Worm (Caenorhabditis elegans) whole organism, young adult: ENCODE data around the gene nas-29.

Experiments
- B0336.3 ChIP-seq: fragments of 200-800 bp; sonication (Bioruptor generic); IDR thresholded peaks from 2 replicates; pipeline ENCODE4 v1.3.6; 2022; ENCODE audit warnings: missing genetic modification characterization, missing compliant biosample characterization
- D2030.7 ChIP-seq: fragments of 200-800 bp; sonication (Bioruptor generic); IDR thresholded peaks from 2 replicates; pipeline ENCODE4 v1.3.6; 2022; ENCODE audit warnings: missing genetic modification reagents, missing genetic modification characterization, missing compliant biosample characterization
- F33H1.4 ChIP-seq: fragments of 200-800 bp; sonication (Bioruptor generic); IDR thresholded peaks from 2 replicates; pipeline ENCODE4 v1.3.6; 2022; ENCODE audit warnings: missing genetic modification reagents, missing genetic modification characterization, missing compliant biosample characterization
- F52B5.7 ChIP-seq: sonication (generic microtip); optimal IDR thresholded peaks from 2 replicates; lab custom pipeline; 2016; ENCODE audit warnings: mild to moderate bottlenecking, missing genetic modification characterization, missing compliant biosample characterization
- K11D2.4 ChIP-seq: fragments of 200-800 bp; sonication (Bioruptor generic); IDR thresholded peaks from 2 replicates; pipeline ENCODE4 v1.3.6; 2022; ENCODE audit warnings: missing genetic modification reagents, missing genetic modification characterization, missing compliant biosample characterization
- Y53G8AR.9 ChIP-seq: fragments of 200-800 bp; sonication (Bioruptor generic); conservative IDR thresholded peaks from 2 replicates; pipeline ENCODE4 v1.3.6; 2022; ENCODE audit warnings: missing genetic modification reagents, missing genetic modification characterization, missing compliant biosample characterization
- Y56A3A.18 ChIP-seq: fragments of 200-800 bp; sonication (Bioruptor generic); IDR thresholded peaks from 2 replicates; pipeline ENCODE4 v1.3.6; 2022; ENCODE audit warnings: missing genetic modification reagents, missing genetic modification characterization, missing compliant biosample characterization
- ZK185.1 ChIP-seq: sonication (generic microtip); optimal IDR thresholded peaks from 2 replicates; lab custom pipeline; 2016; ENCODE audit warnings: mild to moderate bottlenecking, missing genetic modification characterization, missing compliant biosample characterization; ENCODE audit not compliant: poor library complexity, severe bottlenecking
- atf-7 ChIP-seq: sonication (generic microtip); optimal IDR thresholded peaks from 2 replicates; lab custom pipeline; 2017; ENCODE audit warnings: mild to moderate bottlenecking, missing genetic modification characterization, missing compliant biosample characterization
- attf-3 ChIP-seq: fragments of 200-800 bp; sonication (Bioruptor generic); conservative IDR thresholded peaks from 2 replicates; pipeline ENCODE4 v1.3.6; 2022; ENCODE audit warnings: missing genetic modification reagents, missing genetic modification characterization, missing compliant biosample characterization
- attf-5 ChIP-seq: fragments of 200-800 bp; sonication (Bioruptor generic); optimal IDR thresholded peaks from 2 replicates; lab custom pipeline; 2018; ENCODE audit warnings: mild to moderate bottlenecking, missing genetic modification characterization, missing compliant biosample characterization
- cebp-1 ChIP-seq, 2 experiments: fragments of 200-800 bp in 1 of 2; sonication (Bioruptor generic) in 1 of 2; sonication (generic microtip) in 1 of 2; IDR thresholded peaks in 1 of 2; optimal IDR thresholded peaks in 1 of 2; 2 replicates each; pipeline versions ENCODE4 v1.3.6 to Lab custom; 2017 to 2022; ENCODE audit warnings: missing compliant biosample characterization in 2 of 2, missing genetic modification characterization in 2 of 2, mild to moderate bottlenecking in 1 of 2, missing genetic modification reagents in 1 of 2, moderate library complexity in 1 of 2
- ceh-27 ChIP-seq: fragments of 200-800 bp; sonication (Bioruptor generic); optimal IDR thresholded peaks from 2 replicates; lab custom pipeline; 2018; ENCODE audit warnings: mild to moderate bottlenecking, missing genetic modification characterization, moderate library complexity, missing compliant biosample characterization
- chd-7 ChIP-seq: sonication (generic microtip); optimal IDR thresholded peaks from 2 replicates; lab custom pipeline; 2016; ENCODE audit warnings: mild to moderate bottlenecking, missing genetic modification characterization, moderate library complexity, missing compliant biosample characterization
- die-1 ChIP-seq: sonication (generic microtip); optimal IDR thresholded peaks from 2 replicates; lab custom pipeline; 2016; ENCODE audit warnings: missing genotype, mild to moderate bottlenecking, missing genetic modification characterization, missing compliant biosample characterization
- egl-44 ChIP-seq: fragments of 200-800 bp; sonication (Bioruptor generic); IDR thresholded peaks from 2 replicates; pipeline ENCODE4 v1.3.6; 2022; ENCODE audit warnings: missing genetic modification reagents, missing genetic modification characterization, missing compliant biosample characterization
- egrh-3 ChIP-seq: fragments of 200-800 bp; sonication (Bioruptor generic); IDR thresholded peaks from 2 replicates; pipeline ENCODE4 v1.3.6; 2022; ENCODE audit warnings: missing genetic modification reagents, missing genetic modification characterization, missing compliant biosample characterization
- gei-17 ChIP-seq: fragments of 200-800 bp; sonication (Bioruptor generic); optimal IDR thresholded peaks from 2 replicates; lab custom pipeline; 2018; ENCODE audit warnings: mild to moderate bottlenecking, missing genetic modification characterization, missing compliant biosample characterization
- him-1 ChIP-seq: sonication (generic microtip); optimal IDR thresholded peaks from 2 replicates; lab custom pipeline; 2016; ENCODE audit warnings: missing genotype, missing genetic modification reagents, missing genetic modification characterization, missing compliant biosample characterization
- hmg-1.2 ChIP-seq: fragments of 200-800 bp; sonication (Bioruptor generic); IDR thresholded peaks from 2 replicates; pipeline ENCODE4 v1.3.6; 2022; ENCODE audit warnings: missing genetic modification reagents, missing genetic modification characterization, missing compliant biosample characterization
- hrde-1 ChIP-seq: sonication (generic microtip); optimal IDR thresholded peaks from 2 replicates; lab custom pipeline; 2016; ENCODE audit warnings: missing genetic modification characterization, mild to moderate bottlenecking, missing compliant biosample characterization, moderate library complexity, missing genotype, missing genetic modification reagents, borderline replicate concordance
- hsf-1 ChIP-seq: fragments of 200-800 bp; sonication (Bioruptor generic); IDR thresholded peaks from 2 replicates; pipeline ENCODE4 v1.3.6; 2022; ENCODE audit warnings: missing genetic modification reagents, missing genetic modification characterization, missing compliant biosample characterization
- lin-26 ChIP-seq: fragments of 200-800 bp; sonication (Bioruptor generic); IDR thresholded peaks from 2 replicates; pipeline ENCODE4 v1.3.6; 2022; ENCODE audit warnings: missing genetic modification reagents, missing genetic modification characterization, missing compliant biosample characterization
- lin-35 ChIP-seq, 3 experiments: fragments of 150-350 bp in 2 of 3; sonication (generic microtip) in 1 of 3; optimal IDR thresholded peaks; 2 replicates each; lab custom pipeline; 2014 to 2018; ENCODE audit warnings: missing biosample characterization in 3 of 3, missing genetic modification characterization in 3 of 3, missing genetic modification reagents in 3 of 3
- lin-40 ChIP-seq: sonication (generic microtip); optimal IDR thresholded peaks from 2 replicates; lab custom pipeline; 2016; ENCODE audit warnings: missing genetic modification characterization, mild to moderate bottlenecking, missing compliant biosample characterization, missing genotype, missing genetic modification reagents
- lin-54 ChIP-seq: fragments of 200-800 bp; sonication (Bioruptor generic); optimal IDR thresholded peaks from 2 replicates; lab custom pipeline; 2018; ENCODE audit warnings: mild to moderate bottlenecking, missing genetic modification characterization, missing compliant biosample characterization
- lir-1 ChIP-seq: fragments of 200-800 bp; sonication (Bioruptor generic); conservative IDR thresholded peaks from 2 replicates; pipeline ENCODE4 v1.3.6; 2022; ENCODE audit warnings: missing genetic modification reagents, missing genetic modification characterization, missing compliant biosample characterization
- madf-10 ChIP-seq: sonication (generic microtip); optimal IDR thresholded peaks from 2 replicates; lab custom pipeline; 2016; ENCODE audit warnings: mild to moderate bottlenecking, missing genetic modification characterization, missing compliant biosample characterization
- mcd-1 ChIP-seq: fragments of 200-800 bp; sonication (Bioruptor generic); IDR thresholded peaks from 2 replicates; pipeline ENCODE4 v1.3.6; 2022; ENCODE audit warnings: missing genetic modification reagents, missing genetic modification characterization, missing compliant biosample characterization
- mel-28 ChIP-seq: sonication (generic microtip); optimal IDR thresholded peaks from 2 replicates; lab custom pipeline; 2016; ENCODE audit warnings: borderline replicate concordance, mild to moderate bottlenecking, missing genetic modification characterization, missing compliant biosample characterization
- mes-4 ChIP-seq: sonication (generic microtip); optimal IDR thresholded peaks from 2 replicates; lab custom pipeline; 2016; ENCODE audit warnings: missing genotype, missing genetic modification characterization, missing compliant biosample characterization
- nfyb-1 ChIP-seq: fragments of 200-800 bp; sonication (Bioruptor generic); IDR thresholded peaks from 2 replicates; pipeline ENCODE4 v1.3.6; 2022; ENCODE audit warnings: missing genetic modification reagents, missing genetic modification characterization, missing compliant biosample characterization
- nhr-80 ChIP-seq: sonication (generic microtip); optimal IDR thresholded peaks from 2 replicates; lab custom pipeline; 2016; ENCODE audit warnings: missing genetic modification characterization, missing compliant biosample characterization
- nhr-90 ChIP-seq: sonication (generic microtip); optimal IDR thresholded peaks from 2 replicates; lab custom pipeline; 2016; ENCODE audit warnings: missing genotype, mild to moderate bottlenecking, missing genetic modification characterization, missing compliant biosample characterization
- repo-1 ChIP-seq: sonication (generic microtip); optimal IDR thresholded peaks from 2 replicates; lab custom pipeline; 2017; ENCODE audit warnings: mild to moderate bottlenecking, missing genetic modification characterization, missing compliant biosample characterization
- sea-2 ChIP-seq: fragments of 200-800 bp; sonication (Bioruptor generic); IDR thresholded peaks from 2 replicates; pipeline ENCODE4 v1.3.6; 2022; ENCODE audit warnings: missing genetic modification characterization, missing compliant biosample characterization
- snpc-1.1 ChIP-seq: sonication (generic microtip); optimal IDR thresholded peaks from 2 replicates; lab custom pipeline; 2017; ENCODE audit warnings: missing genetic modification characterization, mild to moderate bottlenecking, missing compliant biosample characterization, antibody characterized with exemption, moderate library complexity, missing genotype, missing genetic modification reagents; ENCODE audit not compliant: insufficient read depth
- snpc-1.3 ChIP-seq: sonication (generic microtip); optimal IDR thresholded peaks from 2 replicates; lab custom pipeline; 2017; ENCODE audit warnings: missing genetic modification characterization, mild to moderate bottlenecking, missing compliant biosample characterization, antibody characterized with exemption, moderate library complexity, missing genotype, missing genetic modification reagents; ENCODE audit not compliant: insufficient read depth
- snpc-3.4 ChIP-seq: sonication (generic microtip); optimal IDR thresholded peaks from 2 replicates; lab custom pipeline; 2017; ENCODE audit warnings: missing genetic modification characterization, mild to moderate bottlenecking, missing compliant biosample characterization, antibody characterized with exemption, moderate library complexity, missing genotype, missing genetic modification reagents
- snpc-4 ChIP-seq, 5 experiments: fragments of 150-350 bp in 1 of 5; sonication (generic microtip) in 4 of 5; optimal IDR thresholded peaks; 2 replicates each; lab custom pipeline; 2014 to 2018; ENCODE audit warnings: missing genetic modification characterization in 5 of 5, missing biosample characterization in 3 of 5, antibody characterized with exemption in 2 of 5, mild to moderate bottlenecking in 2 of 5, missing compliant biosample characterization in 2 of 5, missing genotype in 2 of 5, moderate library complexity in 2 of 5, missing genetic modification reagents in 1 of 5
- sptf-2 ChIP-seq: fragments of 200-800 bp; sonication (Bioruptor generic); optimal IDR thresholded peaks from 2 replicates; lab custom pipeline; 2018; ENCODE audit warnings: mild to moderate bottlenecking, missing genetic modification characterization, missing compliant biosample characterization
- tbp1 ChIP-seq: fragments of 200-800 bp; sonication (Bioruptor generic); optimal IDR thresholded peaks from 2 replicates; lab custom pipeline; 2018; ENCODE audit warnings: mild to moderate bottlenecking, missing genetic modification characterization, missing compliant biosample characterization
- tbx-9 ChIP-seq: sonication (generic microtip); optimal IDR thresholded peaks from 2 replicates; lab custom pipeline; 2016; ENCODE audit warnings: borderline replicate concordance, missing genetic modification characterization, inconsistent platforms, missing compliant biosample characterization
- unc-62 ChIP-seq: fragments of 150-350 bp; optimal IDR thresholded peaks from 2 replicates; lab custom pipeline; 2014; ENCODE audit warnings: missing biosample characterization, missing genetic modification reagents, missing genetic modification characterization
- ztf-26 ChIP-seq: sonication (generic microtip); optimal IDR thresholded peaks from 2 replicates; lab custom pipeline; 2017; ENCODE audit warnings: missing genetic modification characterization, missing compliant biosample characterization
- ztf-3 ChIP-seq: fragments of 200-800 bp; sonication (Bioruptor generic); optimal IDR thresholded peaks from 2 replicates; lab custom pipeline; 2018; ENCODE audit warnings: mild to moderate bottlenecking, missing genetic modification characterization, missing compliant biosample characterization

The nas-29 gene

DNA sequence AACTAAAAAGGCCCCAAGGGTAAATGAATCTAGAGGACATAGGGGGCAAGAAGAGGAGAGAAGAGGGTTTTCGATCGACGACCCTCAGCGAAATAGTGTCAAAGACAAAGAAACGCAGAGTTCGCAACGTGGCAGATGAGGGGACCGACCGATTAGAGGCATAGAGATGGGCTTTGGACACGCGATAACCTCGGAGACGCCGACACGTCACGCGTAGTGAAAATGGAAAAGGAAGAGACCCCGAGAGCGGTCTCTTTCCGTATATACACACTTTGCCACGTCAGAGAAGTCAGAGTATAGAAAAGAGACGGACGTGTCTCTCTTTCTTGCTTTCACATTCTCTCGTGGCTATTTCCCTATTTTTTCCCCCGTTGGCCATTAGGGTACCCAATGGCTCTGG, 39.7 kb upstream of the nas-29 start:
- no peak for TF ChIP-seq snpc-4 (GFP tag; optimal IDR thresholded peaks at IDR 0.05; lab: Kevin White, UChicago)
- TF ChIP-seq snpc-4 (tag; optimal IDR thresholded peaks at IDR 0.05; lab: Kevin White, UChicago) = peak in 3 of 4 experiments; percentile 31 to 54 (median 38)
- TF ChIP-seq die-1 (tag; lab: Kevin White, UChicago) = peak; percentile 46
- TF ChIP-seq tbp1 = peak; percentile 25
- peak in 1 of 3 experiments; percentile 50 for TF ChIP-seq lin-35 (GFP tag; optimal IDR thresholded peaks at IDR 0.05; lab: Kevin White, UChicago)
- peak; percentile 31; the same call in 1 of the 2 replicates for TF ChIP-seq K11D2.4 (GFP tag; lab: Robert Waterston, UW)
- peak; percentile 75 for TF ChIP-seq attf-5 (GFP tag; lab: Kevin White, UChicago)
- no peak for TF ChIP-seq cebp-1 (GFP tag; IDR thresholded peaks at IDR 0.05; lab: Robert Waterston, UW)
- TF ChIP-seq cebp-1 (tag; optimal IDR thresholded peaks at IDR 0.05; lab: Kevin White, UChicago) = peak; percentile 72
- TF ChIP-seq ZK185.1 (tag; lab: Kevin White, UChicago) = peak; percentile 47
- no peak for TF ChIP-seq mel-28 (tag; lab: Kevin White, UChicago)
- 0 out of 2 replicates have a peak, but pooled peaks have one; percentile 36 for TF ChIP-seq Y53G8AR.9 (GFP tag; lab: Robert Waterston, UW)
- TF ChIP-seq chd-7 (tag; lab: Kevin White, UChicago) = peak; percentile 70
- TF ChIP-seq lin-54 (GFP tag; lab: Kevin White, UChicago) = peak; percentile 2
- peak; percentile 81 for TF ChIP-seq nfyb-1 (GFP tag; lab: Robert Waterston, UW)
- no peak for TF ChIP-seq snpc-1.3 (tag; lab: Kevin White, UChicago)
- TF ChIP-seq Y56A3A.18 (GFP tag; lab: Robert Waterston, UW) = no peak
- TF ChIP-seq snpc-1.1 (tag; lab: Kevin White, UChicago) = no peak
- TF ChIP-seq egl-44 (GFP tag; lab: Robert Waterston, UW) = 0 out of 2 replicates have a peak, but pooled peaks have one; percentile 61
- peak; percentile 61 for TF ChIP-seq madf-10
- peak; percentile 1 for TF ChIP-seq nhr-80
- TF ChIP-seq hsf-1 = 0 out of 2 replicates have a peak, but pooled peaks have one; percentile 15
- TF ChIP-seq nhr-90 (tag; lab: Kevin White, UChicago) = peak; percentile 16
- TF ChIP-seq F52B5.7 (tag; lab: Kevin White, UChicago) = peak; percentile 32
- no peak for TF ChIP-seq D2030.7 (GFP tag; lab: Robert Waterston, UW)
- peak; percentile 40 for TF ChIP-seq ceh-27 (GFP tag; lab: Kevin White, UChicago)
- peak; percentile 25; the same call in 1 of the 2 replicates for TF ChIP-seq mcd-1 (GFP tag; lab: Robert Waterston, UW)
- TF ChIP-seq lin-26 = peak; percentile 58; the same call in 1 of the 2 replicates
- no peak for TF ChIP-seq sptf-2 (GFP tag; lab: Kevin White, UChicago)
- no peak for TF ChIP-seq egrh-3 (GFP tag; lab: Robert Waterston, UW)
- TF ChIP-seq repo-1 = peak; percentile 55
- TF ChIP-seq atf-7 (tag; lab: Kevin White, UChicago) = peak; percentile 26
- peak; percentile 42 for TF ChIP-seq ztf-3
- TF ChIP-seq gei-17 = peak; percentile 28
- TF ChIP-seq mes-4 = no peak
- peak; percentile 31 for TF ChIP-seq unc-62 (GFP tag; lab: Kevin White, UChicago)
- peak; percentile 58 for TF ChIP-seq lin-40 (tag; lab: Kevin White, UChicago)
- TF ChIP-seq ztf-26 (tag; lab: Kevin White, UChicago) = peak; percentile 27
- TF ChIP-seq F33H1.4 (GFP tag; lab: Robert Waterston, UW) = no peak
- TF ChIP-seq hmg-1.2 (GFP tag; lab: Robert Waterston, UW) = peak; percentile 83
- TF ChIP-seq him-1 (tag; lab: Kevin White, UChicago) = no peak
- no peak for TF ChIP-seq hrde-1 (tag; lab: Kevin White, UChicago)
- peak; percentile 42; the same call in 1 of the 2 replicates for TF ChIP-seq B0336.3 (GFP tag; lab: Robert Waterston, UW)
- TF ChIP-seq tbx-9 (tag; lab: Kevin White, UChicago) = no peak
- no peak for TF ChIP-seq attf-3
- TF ChIP-seq snpc-3.4 (tag; lab: Kevin White, UChicago) = no peak
- no peak for TF ChIP-seq sea-2 (GFP tag; lab: Robert Waterston, UW)
- 0 out of 2 replicates have a peak, but pooled peaks have one; percentile 29 for TF ChIP-seq lir-1
